Fruit fly (Drosophila melanogaster) whole organism, pupa: Measurements from ENCODE around the gene MYPT-75D.

Experiments
- CG10348 ChIP-seq: fragments of 200-800 bp; sonication (Bioruptor generic); IDR thresholded peaks from 2 replicates; pipeline ENCODE4 v1.3.6; 2022; ENCODE audit warnings: missing biosample characterization, missing genetic modification characterization
- CG12605 ChIP-seq: fragments of 200-800 bp; sonication (Bioruptor generic); IDR thresholded peaks from 2 replicates; pipeline ENCODE4 v1.3.6; 2022; ENCODE audit warnings: missing biosample characterization, missing genetic modification characterization
- CG13204 ChIP-seq: fragments of 200-800 bp; sonication (Bioruptor generic); optimal IDR thresholded peaks from 2 replicates; lab custom pipeline; 2018; ENCODE audit warnings: missing biosample characterization, mild to moderate bottlenecking, missing genetic modification characterization, moderate library complexity
- CG14655 ChIP-seq: fragments of 200-800 bp; sonication (Bioruptor generic); optimal IDR thresholded peaks from 3 replicates; lab custom pipeline; 2017; ENCODE audit warnings: mild to moderate bottlenecking, missing biosample characterization, missing genetic modification reagents, missing genetic modification characterization
- CG15710 ChIP-seq: fragments of 200-800 bp; sonication (Bioruptor generic); optimal IDR thresholded peaks from 2 replicates; lab custom pipeline; 2018; ENCODE audit warnings: missing biosample characterization, mild to moderate bottlenecking, missing genetic modification characterization, moderate library complexity
- CG17806 ChIP-seq: fragments of 200-800 bp; sonication (Bioruptor generic); optimal IDR thresholded peaks from 2 replicates; lab custom pipeline; 2018; ENCODE audit warnings: missing biosample characterization, mild to moderate bottlenecking, missing genetic modification characterization, moderate library complexity
- CG32121 ChIP-seq: fragments of 200-800 bp; sonication (Bioruptor generic); IDR thresholded peaks from 2 replicates; pipeline ENCODE4 v1.3.6; 2022; ENCODE audit warnings: missing biosample characterization, missing genetic modification characterization
- CG34367 ChIP-seq: fragments of 200-800 bp; sonication (Bioruptor generic); optimal IDR thresholded peaks from 2 replicates; lab custom pipeline; 2018; ENCODE audit warnings: missing biosample characterization, mild to moderate bottlenecking, missing genetic modification characterization
- CG4496 ChIP-seq: fragments of 200-800 bp; sonication (Bioruptor generic); IDR thresholded peaks from 3 replicates; pipeline ENCODE4 v1.3.6; 2022; ENCODE audit warnings: missing biosample characterization, missing genetic modification characterization
- CG8159 ChIP-seq: fragments of 200-800 bp; sonication (Bioruptor generic); optimal IDR thresholded peaks from 3 replicates; lab custom pipeline; 2018; ENCODE audit warnings: missing biosample characterization, mild to moderate bottlenecking, missing genetic modification characterization, moderate library complexity
- CG8301 ChIP-seq: fragments of 200-800 bp; sonication (Bioruptor generic); optimal IDR thresholded peaks from 2 replicates; lab custom pipeline; 2018; ENCODE audit warnings: missing biosample characterization, mild to moderate bottlenecking, missing genetic modification characterization
- CG9948 ChIP-seq: fragments of 200-800 bp; sonication (Bioruptor generic); optimal IDR thresholded peaks from 2 replicates; lab custom pipeline; 2018; ENCODE audit warnings: missing biosample characterization, mild to moderate bottlenecking, missing genetic modification characterization, moderate library complexity
- D1 ChIP-seq: fragments of 200-800 bp; sonication (Bioruptor generic); optimal IDR thresholded peaks from 2 replicates; lab custom pipeline; 2018; ENCODE audit warnings: missing biosample characterization, mild to moderate bottlenecking, missing genetic modification characterization, moderate library complexity
- EcR ChIP-seq: fragments of 200-800 bp; sonication (Bioruptor generic); optimal IDR thresholded peaks from 3 replicates; lab custom pipeline; 2019; ENCODE audit warnings: missing biosample characterization, missing genetic modification characterization, mild to moderate bottlenecking, moderate library complexity, missing genetic modification reagents
- Ets98B ChIP-seq: fragments of 200-800 bp; sonication (Bioruptor generic); IDR thresholded peaks from 2 replicates; pipeline ENCODE4 v1.3.6; 2022; ENCODE audit warnings: missing biosample characterization, missing genetic modification characterization
- Pif1A ChIP-seq: fragments of 200-800 bp; sonication (Bioruptor generic); optimal IDR thresholded peaks from 3 replicates; lab custom pipeline; 2016; ENCODE audit warnings: missing biosample characterization, missing genetic modification characterization
- Pif1B ChIP-seq: fragments of 200-800 bp; sonication (Bioruptor generic); optimal IDR thresholded peaks from 3 replicates; lab custom pipeline; 2016; ENCODE audit warnings: missing biosample characterization, missing genetic modification characterization
- Snoo ChIP-seq: fragments of 200-800 bp; sonication (Bioruptor generic); optimal IDR thresholded peaks from 3 replicates; lab custom pipeline; 2017; ENCODE audit warnings: missing biosample characterization, mild to moderate bottlenecking, missing genetic modification characterization, inconsistent platforms
- fd96Ca ChIP-seq: fragments of 200-800 bp; sonication (Bioruptor generic); IDR thresholded peaks from 3 replicates; pipeline ENCODE4 v1.3.6; 2022; ENCODE audit warnings: missing biosample characterization, missing genetic modification characterization
- gl ChIP-seq: fragments of 200-800 bp; sonication (Bioruptor generic); optimal IDR thresholded peaks from 2 replicates; lab custom pipeline; 2018; ENCODE audit warnings: missing biosample characterization, mild to moderate bottlenecking, missing genetic modification characterization
- rn ChIP-seq: fragments of 200-800 bp; sonication (Bioruptor generic); IDR thresholded peaks from 2 replicates; pipeline ENCODE4 v1.3.6; 2022; ENCODE audit warnings: missing biosample characterization, missing genetic modification characterization

MYPT-75D gene

DNA sequence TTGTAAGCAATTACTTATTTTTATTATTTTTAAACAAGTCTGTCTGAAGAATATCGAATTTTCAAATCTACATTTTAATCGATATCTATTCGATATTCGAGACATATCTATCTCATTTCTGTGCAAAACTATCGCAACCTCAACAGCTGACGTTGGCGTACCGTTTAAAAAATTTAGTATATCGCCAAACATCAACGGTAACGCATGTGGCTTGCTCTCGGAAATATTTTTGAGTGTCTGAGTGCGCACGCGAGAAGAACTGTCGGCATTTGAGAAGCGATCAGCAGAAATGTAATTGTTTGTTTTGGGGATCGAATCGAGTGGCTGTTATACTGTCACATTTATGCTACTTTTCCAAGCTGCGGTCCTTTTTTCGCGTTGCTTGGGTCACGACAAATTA lies at the start of gene MYPT-75D:
Gene MYPT-75D (plus strand): TSS at position 174 of the 400 bp plus-strand sequence.
- no peak for TF ChIP-seq Snoo (tag; lab: Kevin White, UChicago)
- TF ChIP-seq CG32121 (GFP tag; lab: Robert Waterston, UW): no peak
- no peak for TF ChIP-seq Pif1B (GFP tag; lab: Kevin White, UChicago)
- TF ChIP-seq CG14655 (GFP tag; lab: Kevin White, UChicago): no peak
- no peak for TF ChIP-seq CG15710 (tag; lab: Kevin White, UChicago)
- TF ChIP-seq Ets98B (GFP tag; lab: Robert Waterston, UW): peak; percentile 9; the same call in 1 of the 2 replicates
- no peak for TF ChIP-seq CG10348
- TF ChIP-seq rn (GFP tag; lab: Robert Waterston, UW): no peak
- no peak for TF ChIP-seq CG8159 (tag; lab: Kevin White, UChicago)
- no peak for TF ChIP-seq CG9948 (tag; lab: Kevin White, UChicago)
- TF ChIP-seq CG17806 (tag; lab: Kevin White, UChicago): no peak
- no peak for TF ChIP-seq Pif1A (GFP tag; lab: Kevin White, UChicago)
- no peak for TF ChIP-seq gl (tag; lab: Kevin White, UChicago)
- TF ChIP-seq CG13204 (GFP tag; lab: Kevin White, UChicago): no peak
- peak; percentile 22; the same call in 1 of the 2 replicates for TF ChIP-seq CG12605 (GFP tag; lab: Robert Waterston, UW)
- no peak for TF ChIP-seq CG8301 (tag; lab: Kevin White, UChicago)
- peak; percentile 3 for TF ChIP-seq EcR (GFP tag; lab: Kevin White, UChicago)
- no peak for TF ChIP-seq D1 (tag; lab: Kevin White, UChicago)

DNA sequence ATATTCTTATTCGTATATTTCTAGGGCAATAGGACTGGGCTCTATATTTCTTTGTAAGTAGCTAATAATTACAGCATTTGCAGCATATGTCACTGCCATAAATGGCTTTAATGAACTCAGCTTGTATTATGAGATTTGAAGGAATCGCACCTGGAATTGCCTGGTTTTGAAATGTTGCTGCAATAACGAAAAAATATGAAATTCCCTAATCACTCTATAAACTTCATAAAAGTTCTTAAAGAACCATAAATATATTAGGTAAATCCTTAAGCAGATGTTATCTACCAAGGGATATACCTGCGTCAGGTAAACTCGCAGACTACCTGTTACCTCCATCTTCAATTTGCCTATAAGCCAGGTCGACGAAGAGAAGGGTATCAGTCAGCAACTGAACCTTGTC lies 37.4 kb upstream of the MYPT-75D start, which contains the start of gene CG7271:
Gene CG7271 (plus strand): TSS at position 373 of the 400 bp plus-strand sequence.
- TF ChIP-seq CG12605 (GFP tag; lab: Robert Waterston, UW) (no peak), CG34367 (tag; lab: Kevin White, UChicago) (no peak), gl (tag; lab: Kevin White, UChicago) (no peak), CG9948 (tag; lab: Kevin White, UChicago) (no peak), D1 (tag; lab: Kevin White, UChicago) (no peak), CG8301 (tag; lab: Kevin White, UChicago) (no peak), CG32121 (GFP tag; lab: Robert Waterston, UW) (no peak)
- TF ChIP-seq, all 21 proteins: peak for 0

DNA sequence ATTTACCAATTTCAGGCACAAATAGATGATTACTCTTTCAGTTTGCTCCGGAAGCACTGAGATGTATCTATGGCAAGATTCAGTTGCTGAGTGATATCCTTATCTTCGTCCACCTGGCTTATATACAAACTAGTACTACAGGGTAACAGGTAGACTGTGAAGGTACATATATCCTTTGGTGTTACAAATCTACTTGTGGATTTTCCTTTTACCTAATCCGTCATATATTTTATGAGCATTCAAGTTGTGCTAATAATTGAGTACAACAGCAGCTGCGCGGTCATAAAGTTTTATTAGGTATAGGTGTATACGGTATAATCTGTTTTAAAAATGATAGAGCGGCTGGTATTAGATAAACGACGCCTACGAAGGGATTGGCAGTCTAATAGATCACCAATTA lies 32.1 kb upstream of the MYPT-75D start, which contains the start of gene term:
Gene term (minus strand): TSS at position 101 of the 400 bp plus-strand sequence.
- TF ChIP-seq CG8159 (tag; lab: Kevin White, UChicago) (no peak), D1 (tag; lab: Kevin White, UChicago) (no peak), CG32121 (GFP tag; lab: Robert Waterston, UW) (no peak), gl (tag; lab: Kevin White, UChicago) (no peak), CG13204 (GFP tag; lab: Kevin White, UChicago) (no peak), CG34367 (tag; lab: Kevin White, UChicago) (no peak), CG15710 (tag; lab: Kevin White, UChicago) (no peak), CG14655 (GFP tag; lab: Kevin White, UChicago) (no peak), Ets98B (GFP tag; lab: Robert Waterston, UW) (no peak), CG8301 (tag; lab: Kevin White, UChicago) (no peak), CG17806 (tag; lab: Kevin White, UChicago) (no peak), rn (GFP tag; lab: Robert Waterston, UW) (no peak), fd96Ca (no peak), CG12605 (GFP tag; lab: Robert Waterston, UW) (no peak), Pif1A (GFP tag; lab: Kevin White, UChicago) (no peak), Pif1B (GFP tag; lab: Kevin White, UChicago) (no peak), Snoo (tag; lab: Kevin White, UChicago) (no peak), EcR (GFP tag; lab: Kevin White, UChicago) (no peak), CG4496 (GFP tag; lab: Robert Waterston, UW) (no peak), CG9948 (tag; lab: Kevin White, UChicago) (no peak)

DNA sequence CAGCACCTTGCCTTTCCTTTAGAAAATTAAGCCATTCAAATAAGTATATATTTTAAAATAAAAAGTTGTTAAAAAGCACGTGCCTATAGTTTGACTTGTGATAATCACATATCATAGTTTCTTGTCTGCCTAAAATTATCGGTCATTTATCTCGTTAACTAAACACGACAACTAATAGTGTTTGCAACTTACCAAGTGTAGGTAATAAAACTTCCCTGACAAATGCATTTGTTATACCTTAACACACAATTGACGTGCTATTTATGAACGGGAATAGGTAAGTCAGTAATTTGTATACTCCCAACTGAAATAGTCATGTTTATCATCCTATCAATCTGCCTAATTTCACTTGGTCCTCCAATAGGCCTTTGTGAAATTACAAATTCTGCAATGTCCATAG lies 22.6 kb upstream of the MYPT-75D start, which contains the start of gene CG18234:
Gene CG18234 (plus strand): TSS at position 301 of the 400 bp plus-strand sequence.
- no peak for TF ChIP-seq CG13204 (GFP tag; lab: Kevin White, UChicago)
- TF ChIP-seq, all 21 proteins: peak for 0

DNA sequence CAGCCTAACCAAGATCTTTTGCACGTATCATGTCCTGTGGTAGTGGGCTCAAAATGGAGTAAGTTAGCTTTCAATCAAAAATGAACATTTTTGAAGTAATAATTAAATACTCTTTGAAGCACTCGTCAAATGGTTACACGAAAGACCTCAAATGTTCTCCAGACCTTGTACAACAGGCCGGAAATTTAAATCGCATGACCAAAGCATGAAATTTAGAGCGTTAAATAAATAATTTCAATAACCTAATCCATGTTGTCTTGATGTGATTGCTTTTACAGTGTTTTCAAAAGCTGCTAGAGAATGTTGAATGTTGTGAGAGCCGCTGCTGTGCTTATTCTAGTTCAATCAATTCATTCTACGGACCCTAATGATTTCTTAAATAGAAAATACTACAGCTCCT lies 20.6 kb upstream of the MYPT-75D start, which contains the start of gene CG18233:
Gene CG18233 (plus strand): TSS at position 301 of the 400 bp plus-strand sequence.
- no peak for TF ChIP-seq CG8159 (tag; lab: Kevin White, UChicago)
- no peak for TF ChIP-seq CG17806 (tag; lab: Kevin White, UChicago)
- no peak for TF ChIP-seq rn (GFP tag; lab: Robert Waterston, UW)
- TF ChIP-seq fd96Ca: no peak
- TF ChIP-seq D1 (tag; lab: Kevin White, UChicago): no peak
- no peak for TF ChIP-seq CG4496 (GFP tag; lab: Robert Waterston, UW)
- TF ChIP-seq Snoo (tag; lab: Kevin White, UChicago): no peak
- no peak for TF ChIP-seq gl (tag; lab: Kevin White, UChicago)
- no peak for TF ChIP-seq Ets98B (GFP tag; lab: Robert Waterston, UW)
- no peak for TF ChIP-seq CG9948 (tag; lab: Kevin White, UChicago)
- no peak for TF ChIP-seq CG32121 (GFP tag; lab: Robert Waterston, UW)
- TF ChIP-seq CG12605 (GFP tag; lab: Robert Waterston, UW): no peak
- no peak for TF ChIP-seq CG15710 (tag; lab: Kevin White, UChicago)

DNA sequence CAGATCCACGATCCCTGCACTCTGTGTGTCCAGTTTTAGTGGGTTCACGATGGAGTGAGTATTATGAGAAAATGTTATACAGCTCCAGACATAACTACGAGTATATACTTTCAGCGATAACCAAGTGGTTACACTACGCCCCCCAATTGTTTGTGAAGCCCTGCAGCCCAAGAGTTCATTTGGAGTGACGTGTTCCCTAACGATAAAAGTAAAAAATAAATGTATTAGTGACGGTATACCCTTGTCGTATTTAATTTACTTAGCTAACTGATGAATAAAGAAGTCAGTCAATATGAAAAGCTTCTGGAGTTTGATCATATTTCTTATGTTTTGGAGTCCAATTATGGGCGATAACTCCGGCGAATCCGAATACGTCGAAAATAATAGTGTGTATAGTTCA lies 18.6 kb upstream of the MYPT-75D start, which contains the start of gene CG18231:
Gene CG18231 (plus strand): TSS at position 301 of the 400 bp plus-strand sequence.
- TF ChIP-seq Pif1B (GFP tag; lab: Kevin White, UChicago): no peak
- TF ChIP-seq CG13204 (GFP tag; lab: Kevin White, UChicago): no peak
- no peak for TF ChIP-seq EcR (GFP tag; lab: Kevin White, UChicago)
- no peak for TF ChIP-seq D1 (tag; lab: Kevin White, UChicago)
- TF ChIP-seq CG8301 (tag; lab: Kevin White, UChicago): no peak
